Worm (Caenorhabditis elegans) whole organism, dauer: ENCODE measurements around the gene nhr-76.

ENCODE experiments used
- unc-62 ChIP-seq: sonication (generic microtip); optimal IDR thresholded peaks from 2 replicates; lab custom pipeline; 2017; ENCODE audit warnings: missing biosample characterization, missing genetic modification reagents, missing genetic modification characterization

nhr-76 gene

ce11 chrIV:657932-658331 lies 30.6 kb downstream of the nhr-76 start:
- no peak for TF ChIP-seq unc-62 (GFP tag; lab: Kevin White, UChicago)

- TF ChIP-seq unc-62 (GFP tag; lab: Kevin White, UChicago) = no peak
Measured at ce11 chrIV:658497-659177, 31.3 kb downstream of the nhr-76 start.

- TF ChIP-seq unc-62 (GFP tag; lab: Kevin White, UChicago) = no peak
Measured at ce11 chrIV:659585-659984, 32.2 kb downstream of the nhr-76 start.

- no peak for TF ChIP-seq unc-62 (GFP tag; lab: Kevin White, UChicago)
Measured at ce11 chrIV:661623-662022, 34.3 kb downstream of the nhr-76 start.

DNA sequence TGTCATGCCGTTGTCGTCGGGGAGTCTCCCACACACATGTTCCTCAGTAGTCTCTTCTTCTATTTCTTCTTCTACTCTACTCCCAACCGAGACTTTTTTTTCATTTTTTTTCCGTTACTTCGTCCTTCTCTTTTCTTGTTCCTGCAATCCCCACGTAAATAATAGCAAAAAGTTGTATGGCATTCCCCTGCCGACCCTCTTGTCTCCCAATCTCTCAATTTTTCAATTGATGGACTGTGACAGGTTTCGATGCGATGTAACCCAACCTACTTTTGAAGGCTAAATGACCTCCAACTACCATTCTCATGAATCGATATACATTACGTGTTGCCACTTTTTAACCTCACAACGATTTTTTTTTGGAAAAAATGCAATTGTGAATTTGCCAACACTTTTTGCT lies 36.8 kb downstream of the nhr-76 start:
- TF ChIP-seq unc-62 (GFP tag; lab: Kevin White, UChicago) = no peak

ce11 chrIV:665225-665624 lies 37.9 kb downstream of the nhr-76 start, which contains the start of gene K11H12.7:
Gene K11H12.7, plus strand, starts transcription at chrIV:665525.
- no peak for TF ChIP-seq unc-62 (GFP tag; lab: Kevin White, UChicago)

- no peak for TF ChIP-seq unc-62 (GFP tag; lab: Kevin White, UChicago)
Measured at ce11 chrIV:666991-667390, 39.7 kb downstream of the nhr-76 start, which contains the start of gene K11H12.6. Gene K11H12.6, plus strand, starts transcription at chrIV:667291.

DNA sequence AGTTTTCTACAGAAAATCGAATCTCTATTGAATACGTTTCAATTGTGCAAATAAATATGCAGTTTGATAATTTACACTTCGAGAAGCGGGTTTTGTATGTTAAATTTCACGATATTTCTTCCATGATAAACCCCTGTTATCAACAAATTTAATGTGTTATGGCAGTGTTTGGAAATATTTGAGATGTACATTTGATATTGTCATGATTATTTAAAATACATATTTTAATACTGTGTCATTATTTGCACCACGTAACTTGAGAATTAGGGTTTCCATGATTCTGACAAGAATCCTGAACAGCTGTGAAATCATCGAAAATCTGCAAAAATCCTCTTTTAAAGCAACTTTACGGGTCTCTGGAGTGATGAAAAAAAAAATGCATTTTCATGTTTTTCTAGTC lies 43.1 kb downstream of the nhr-76 start, which contains the start of gene K11H12.11:
K11H12.11 (minus strand) TSS at position 101 of the 400 bp plus-strand sequence.
- no peak for TF ChIP-seq unc-62 (GFP tag; lab: Kevin White, UChicago)

DNA sequence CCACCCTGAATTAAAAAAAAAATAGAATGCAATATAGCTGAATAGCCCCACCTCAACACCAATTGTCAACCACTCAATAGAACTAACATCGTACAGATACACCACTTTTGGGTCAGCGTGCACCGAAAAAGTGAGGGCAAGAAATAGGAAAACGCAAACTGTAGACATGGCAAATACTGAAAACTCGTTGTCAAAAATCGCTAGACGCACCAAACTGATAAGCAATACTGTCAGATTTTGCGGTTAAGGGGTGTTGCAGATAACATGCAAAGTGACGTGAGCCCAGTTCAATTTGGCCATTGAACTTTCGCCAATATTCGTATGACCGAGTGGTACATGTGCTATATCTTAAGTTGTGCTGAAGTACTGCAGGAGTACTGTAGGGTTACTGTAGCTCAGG lies 46.0 kb downstream of the nhr-76 start, which contains the start of gene K11H12.3:
K11H12.3 (minus strand) TSS at position 168 of the 400 bp plus-strand sequence.
- TF ChIP-seq unc-62 (GFP tag; lab: Kevin White, UChicago) = no peak

DNA sequence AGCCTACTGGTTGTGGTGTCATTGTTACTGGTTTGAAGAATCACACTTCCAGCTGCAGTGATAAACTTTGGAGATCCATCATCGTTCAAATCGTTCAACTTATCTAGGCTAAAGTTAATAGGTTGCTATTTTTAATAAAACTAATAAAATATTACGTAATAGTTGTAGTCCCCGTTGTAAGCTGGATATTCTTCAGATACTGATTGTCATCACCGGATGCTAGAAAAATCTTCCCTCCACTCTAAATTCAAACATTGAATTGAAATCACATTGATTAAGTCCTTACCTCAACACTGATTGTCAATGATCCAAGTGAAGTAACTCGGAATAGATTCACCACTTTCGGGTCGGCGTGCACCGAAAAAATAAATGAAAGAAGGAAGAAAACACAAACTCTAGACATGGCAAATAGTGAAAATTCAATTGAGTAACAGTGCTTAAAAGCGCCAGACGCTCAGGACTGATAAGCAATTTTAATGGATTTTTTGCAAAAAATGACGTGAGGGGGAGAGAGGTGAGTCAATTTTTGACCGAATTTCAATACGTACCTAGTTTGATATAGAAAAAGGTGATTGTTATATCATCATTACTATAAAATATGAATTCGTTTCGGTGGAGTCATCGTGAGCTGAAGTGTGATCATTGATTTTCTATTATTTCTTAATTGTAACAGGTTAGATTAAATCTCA lies 48.3 kb downstream of the nhr-76 start, which contains the start of the genes K11H12.4 and K11H12.10:
K11H12.4 (minus strand) TSS at position 413 of the 689 bp plus-strand sequence.
K11H12.10 (plus strand) TSS at position 605 of the 689 bp plus-strand sequence.
- TF ChIP-seq unc-62 (GFP tag; lab: Kevin White, UChicago) = no peak

DNA sequence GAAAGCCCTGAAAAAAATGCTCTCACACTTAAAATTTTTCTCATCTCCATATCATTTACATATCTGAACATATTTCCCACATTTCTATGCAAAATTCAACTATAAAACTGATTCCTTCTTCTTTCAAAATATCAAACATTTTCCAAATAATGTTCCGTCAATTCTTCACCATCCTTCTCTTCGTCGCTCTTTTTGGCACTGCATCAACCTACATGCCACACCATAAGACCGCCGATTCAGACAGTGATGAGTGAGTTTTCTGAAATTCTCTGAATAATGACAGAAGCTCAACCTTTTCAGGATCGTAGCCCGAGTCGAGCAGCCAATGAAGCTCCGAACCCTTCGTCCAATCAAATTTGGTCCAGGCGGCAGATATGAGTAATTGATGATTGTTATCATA lies 48.9 kb downstream of the nhr-76 start, which contains the start of gene K11H12.5:
K11H12.5 (plus strand) TSS at position 301 of the 400 bp plus-strand sequence.
- TF ChIP-seq unc-62 (GFP tag; lab: Kevin White, UChicago) = no peak

DNA sequence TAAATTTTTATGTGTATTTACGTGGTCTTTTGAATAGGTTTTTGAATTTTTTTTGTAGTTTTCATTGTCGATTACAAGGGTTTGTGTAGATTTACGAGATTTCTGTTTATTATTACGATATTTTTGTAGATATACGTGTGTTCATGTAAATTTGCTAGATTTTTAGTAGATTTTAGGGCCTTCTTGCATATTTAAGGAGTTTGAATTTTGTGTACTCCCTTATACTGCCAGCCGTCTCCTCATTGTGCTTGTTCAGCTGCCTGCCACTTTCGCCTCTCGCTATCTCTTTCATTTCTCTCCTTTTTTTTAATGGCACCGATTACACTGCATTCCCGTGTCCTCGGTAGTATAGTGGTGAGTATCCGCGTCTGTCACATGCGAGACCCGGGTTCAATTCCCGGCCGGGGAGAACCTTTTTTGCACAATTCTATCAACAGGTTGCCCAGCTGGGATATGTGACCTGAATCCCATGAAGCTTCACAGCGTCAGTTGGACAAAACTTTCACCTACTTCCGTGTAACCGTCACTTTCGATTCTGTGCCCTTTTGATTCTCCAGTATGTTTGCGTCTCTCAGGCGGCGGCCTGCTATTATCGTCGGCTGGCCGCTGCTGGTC lies 55.5 kb downstream of the nhr-76 start:
- no peak for TF ChIP-seq unc-62 (GFP tag; lab: Kevin White, UChicago)
